Fruit fly (Drosophila melanogaster) whole organism, pupa: Measurements from ENCODE around the gene ng1.

Experiments used
- CG10348 ChIP-seq: fragments of 200-800 bp; sonication (Bioruptor generic); IDR thresholded peaks from 2 replicates; pipeline ENCODE4 v1.3.6; 2022; ENCODE audit warnings: missing biosample characterization, missing genetic modification characterization
- CG12605 ChIP-seq: fragments of 200-800 bp; sonication (Bioruptor generic); IDR thresholded peaks from 2 replicates; pipeline ENCODE4 v1.3.6; 2022; ENCODE audit warnings: missing biosample characterization, missing genetic modification characterization
- CG13204 ChIP-seq: fragments of 200-800 bp; sonication (Bioruptor generic); optimal IDR thresholded peaks from 2 replicates; lab custom pipeline; 2018; ENCODE audit warnings: missing biosample characterization, mild to moderate bottlenecking, missing genetic modification characterization, moderate library complexity
- CG14655 ChIP-seq: fragments of 200-800 bp; sonication (Bioruptor generic); optimal IDR thresholded peaks from 3 replicates; lab custom pipeline; 2017; ENCODE audit warnings: mild to moderate bottlenecking, missing biosample characterization, missing genetic modification reagents, missing genetic modification characterization
- CG15710 ChIP-seq: fragments of 200-800 bp; sonication (Bioruptor generic); optimal IDR thresholded peaks from 2 replicates; lab custom pipeline; 2018; ENCODE audit warnings: missing biosample characterization, mild to moderate bottlenecking, missing genetic modification characterization, moderate library complexity
- CG17806 ChIP-seq: fragments of 200-800 bp; sonication (Bioruptor generic); optimal IDR thresholded peaks from 2 replicates; lab custom pipeline; 2018; ENCODE audit warnings: missing biosample characterization, mild to moderate bottlenecking, missing genetic modification characterization, moderate library complexity
- CG32121 ChIP-seq: fragments of 200-800 bp; sonication (Bioruptor generic); IDR thresholded peaks from 2 replicates; pipeline ENCODE4 v1.3.6; 2022; ENCODE audit warnings: missing biosample characterization, missing genetic modification characterization
- CG34367 ChIP-seq: fragments of 200-800 bp; sonication (Bioruptor generic); optimal IDR thresholded peaks from 2 replicates; lab custom pipeline; 2018; ENCODE audit warnings: missing biosample characterization, mild to moderate bottlenecking, missing genetic modification characterization
- CG4496 ChIP-seq: fragments of 200-800 bp; sonication (Bioruptor generic); IDR thresholded peaks from 3 replicates; pipeline ENCODE4 v1.3.6; 2022; ENCODE audit warnings: missing biosample characterization, missing genetic modification characterization
- CG8159 ChIP-seq: fragments of 200-800 bp; sonication (Bioruptor generic); optimal IDR thresholded peaks from 3 replicates; lab custom pipeline; 2018; ENCODE audit warnings: missing biosample characterization, mild to moderate bottlenecking, missing genetic modification characterization, moderate library complexity
- CG8301 ChIP-seq: fragments of 200-800 bp; sonication (Bioruptor generic); optimal IDR thresholded peaks from 2 replicates; lab custom pipeline; 2018; ENCODE audit warnings: missing biosample characterization, mild to moderate bottlenecking, missing genetic modification characterization
- CG9948 ChIP-seq: fragments of 200-800 bp; sonication (Bioruptor generic); optimal IDR thresholded peaks from 2 replicates; lab custom pipeline; 2018; ENCODE audit warnings: missing biosample characterization, mild to moderate bottlenecking, missing genetic modification characterization, moderate library complexity
- D1 ChIP-seq: fragments of 200-800 bp; sonication (Bioruptor generic); optimal IDR thresholded peaks from 2 replicates; lab custom pipeline; 2018; ENCODE audit warnings: missing biosample characterization, mild to moderate bottlenecking, missing genetic modification characterization, moderate library complexity
- EcR ChIP-seq: fragments of 200-800 bp; sonication (Bioruptor generic); optimal IDR thresholded peaks from 3 replicates; lab custom pipeline; 2019; ENCODE audit warnings: missing biosample characterization, missing genetic modification characterization, mild to moderate bottlenecking, moderate library complexity, missing genetic modification reagents
- Ets98B ChIP-seq: fragments of 200-800 bp; sonication (Bioruptor generic); IDR thresholded peaks from 2 replicates; pipeline ENCODE4 v1.3.6; 2022; ENCODE audit warnings: missing biosample characterization, missing genetic modification characterization
- Pif1A ChIP-seq: fragments of 200-800 bp; sonication (Bioruptor generic); optimal IDR thresholded peaks from 3 replicates; lab custom pipeline; 2016; ENCODE audit warnings: missing biosample characterization, missing genetic modification characterization
- Pif1B ChIP-seq: fragments of 200-800 bp; sonication (Bioruptor generic); optimal IDR thresholded peaks from 3 replicates; lab custom pipeline; 2016; ENCODE audit warnings: missing biosample characterization, missing genetic modification characterization
- Snoo ChIP-seq: fragments of 200-800 bp; sonication (Bioruptor generic); optimal IDR thresholded peaks from 3 replicates; lab custom pipeline; 2017; ENCODE audit warnings: missing biosample characterization, mild to moderate bottlenecking, missing genetic modification characterization, inconsistent platforms
- fd96Ca ChIP-seq: fragments of 200-800 bp; sonication (Bioruptor generic); IDR thresholded peaks from 3 replicates; pipeline ENCODE4 v1.3.6; 2022; ENCODE audit warnings: missing biosample characterization, missing genetic modification characterization
- gl ChIP-seq: fragments of 200-800 bp; sonication (Bioruptor generic); optimal IDR thresholded peaks from 2 replicates; lab custom pipeline; 2018; ENCODE audit warnings: missing biosample characterization, mild to moderate bottlenecking, missing genetic modification characterization
- rn ChIP-seq: fragments of 200-800 bp; sonication (Bioruptor generic); IDR thresholded peaks from 2 replicates; pipeline ENCODE4 v1.3.6; 2022; ENCODE audit warnings: missing biosample characterization, missing genetic modification characterization

The ng1 gene

DNA sequence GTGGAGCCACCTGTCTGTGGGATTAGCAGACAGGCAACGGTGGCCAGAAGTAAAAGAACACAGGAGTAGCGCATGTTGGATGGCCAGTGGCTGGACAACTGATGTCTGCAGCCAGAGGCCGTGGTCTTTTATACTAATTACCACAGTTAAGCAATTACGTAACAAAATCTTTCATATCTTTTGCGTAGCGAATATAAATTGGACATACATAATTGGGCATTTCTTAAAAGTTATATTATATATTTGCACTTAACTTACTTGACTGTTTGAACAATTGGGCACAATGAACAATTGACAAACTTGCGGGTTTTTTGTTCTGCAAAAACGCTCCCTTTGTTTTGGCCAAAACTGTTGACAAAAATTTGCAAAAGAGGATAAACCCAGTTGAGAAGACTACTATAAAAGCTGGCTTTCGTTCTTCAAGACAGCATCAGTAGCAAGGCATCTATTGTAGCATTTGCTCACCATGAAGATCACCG, at the start of gene ng1, which contains the start of gene ng3:
Gene ng1 (plus strand): TSS at position 429 of the 479 bp plus-strand sequence.
Gene ng3 (minus strand): TSS at position 101 of the 479 bp plus-strand sequence.
- TF ChIP-seq Pif1B (GFP tag; lab: Kevin White, UChicago) = no peak
- TF ChIP-seq CG8159 = no peak
- no peak for TF ChIP-seq CG32121 (GFP tag; lab: Robert Waterston, UW)
- no peak for TF ChIP-seq CG8301 (tag; lab: Kevin White, UChicago)
- TF ChIP-seq D1 = no peak
- no peak for TF ChIP-seq CG12605 (GFP tag; lab: Robert Waterston, UW)
- TF ChIP-seq Pif1A (GFP tag; lab: Kevin White, UChicago) = no peak
- TF ChIP-seq rn = no peak
- TF ChIP-seq Snoo (tag; lab: Kevin White, UChicago) = no peak
- no peak for TF ChIP-seq CG4496 (GFP tag; lab: Robert Waterston, UW)
- TF ChIP-seq CG13204 = no peak
- TF ChIP-seq CG17806 (tag; lab: Kevin White, UChicago) = no peak
- TF ChIP-seq fd96Ca (GFP tag; lab: Robert Waterston, UW) = no peak
- no peak for TF ChIP-seq EcR (GFP tag; lab: Kevin White, UChicago)
- no peak for TF ChIP-seq CG10348 (GFP tag; lab: Robert Waterston, UW)
- TF ChIP-seq CG14655 (GFP tag; lab: Kevin White, UChicago) = no peak
- no peak for TF ChIP-seq CG9948 (tag; lab: Kevin White, UChicago)
- no peak for TF ChIP-seq gl (tag; lab: Kevin White, UChicago)
- no peak for TF ChIP-seq CG34367 (tag; lab: Kevin White, UChicago)
- no peak for TF ChIP-seq Ets98B (GFP tag; lab: Robert Waterston, UW)
- TF ChIP-seq, all 21 proteins: peak for 0

DNA sequence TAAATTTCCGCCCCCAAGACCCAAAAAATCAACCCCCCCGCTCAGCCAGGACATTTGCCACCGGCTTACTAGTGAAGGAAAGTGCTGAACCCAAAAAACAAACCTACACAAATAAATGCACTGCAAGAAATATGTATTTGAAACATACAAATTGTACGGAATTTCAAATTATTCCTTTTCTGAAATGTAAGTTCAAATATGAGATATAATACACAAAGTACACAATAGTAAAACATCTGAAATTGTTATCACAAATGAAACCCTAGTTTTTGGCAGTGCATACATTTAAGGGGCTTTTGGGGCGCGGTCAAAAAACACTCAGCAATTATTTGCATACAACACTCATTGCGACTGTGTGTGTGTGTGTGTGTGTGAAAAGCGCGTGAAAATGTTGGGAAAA, 48.4 kb upstream of the ng1 start:
- no peak for TF ChIP-seq D1
- no peak for TF ChIP-seq CG12605 (GFP tag; lab: Robert Waterston, UW)
- no peak for TF ChIP-seq CG32121 (GFP tag; lab: Robert Waterston, UW)
- no peak for TF ChIP-seq gl (tag; lab: Kevin White, UChicago)
- TF ChIP-seq Snoo (tag; lab: Kevin White, UChicago) = no peak
- no peak for TF ChIP-seq CG8159
- TF ChIP-seq EcR (GFP tag; lab: Kevin White, UChicago) = no peak
- TF ChIP-seq Pif1B (GFP tag; lab: Kevin White, UChicago) = no peak
- TF ChIP-seq CG14655 (GFP tag; lab: Kevin White, UChicago) = no peak
- no peak for TF ChIP-seq Pif1A (GFP tag; lab: Kevin White, UChicago)
- no peak for TF ChIP-seq Ets98B (GFP tag; lab: Robert Waterston, UW)
- TF ChIP-seq fd96Ca (GFP tag; lab: Robert Waterston, UW) = no peak
- no peak for TF ChIP-seq CG15710 (tag; lab: Kevin White, UChicago)
- TF ChIP-seq CG10348 (GFP tag; lab: Robert Waterston, UW) = no peak
- TF ChIP-seq CG8301 (tag; lab: Kevin White, UChicago) = no peak
- TF ChIP-seq CG4496 (GFP tag; lab: Robert Waterston, UW) = no peak
- TF ChIP-seq rn = no peak
- no peak for TF ChIP-seq CG13204
- no peak for TF ChIP-seq CG17806 (tag; lab: Kevin White, UChicago)
- TF ChIP-seq CG34367 (tag; lab: Kevin White, UChicago) = no peak

DNA sequence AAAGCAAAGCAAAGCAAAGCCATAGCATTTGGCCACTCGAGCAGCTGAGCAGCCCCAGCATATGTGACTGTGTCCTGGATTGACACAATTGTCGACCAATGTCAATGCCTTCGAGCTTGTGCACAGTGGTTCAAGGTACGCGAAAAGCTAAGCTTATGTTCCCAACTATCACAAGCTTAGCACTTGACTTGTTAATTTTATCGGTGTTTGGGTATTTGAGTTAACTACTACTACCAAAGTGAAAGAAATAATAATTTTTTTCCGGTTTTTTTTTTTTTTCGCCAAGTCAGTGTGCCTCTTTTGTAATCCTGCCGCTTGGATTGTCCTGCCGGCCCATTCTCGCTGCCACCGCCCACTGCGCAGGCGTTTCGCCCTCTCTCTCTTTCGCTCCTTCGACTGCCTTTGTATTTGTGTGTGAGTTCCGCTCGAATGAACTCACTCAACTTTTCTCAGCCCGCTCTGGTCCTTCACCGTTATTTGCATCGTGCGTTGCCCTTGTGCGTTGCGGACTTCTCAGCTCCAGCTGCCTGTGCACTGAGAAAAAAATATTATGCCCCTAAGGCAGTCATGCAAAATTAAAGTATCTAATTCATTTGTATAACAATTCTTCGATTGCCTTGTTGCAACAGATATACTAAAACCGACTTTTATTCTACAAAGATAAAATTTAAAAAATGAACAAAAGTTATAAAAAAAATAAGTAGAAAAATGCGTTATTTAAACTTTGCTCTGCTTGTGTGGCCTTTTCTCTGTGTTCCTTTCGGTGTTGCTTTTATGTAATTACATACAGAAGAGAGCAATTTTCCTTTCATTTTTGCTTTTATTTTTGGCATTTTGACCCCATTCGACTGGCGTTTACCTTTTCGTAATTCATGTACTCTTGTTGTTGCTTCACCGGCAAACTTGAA, 36.1 kb upstream of the ng1 start:
- TF ChIP-seq CG17806 (tag; lab: Kevin White, UChicago) (peak; percentile 41), gl (tag; lab: Kevin White, UChicago) (no peak), rn (no peak), CG9948 (tag; lab: Kevin White, UChicago) (peak; percentile 35), CG8159 (peak; percentile 57), CG4496 (GFP tag; lab: Robert Waterston, UW) (peak; percentile 79), CG14655 (GFP tag; lab: Kevin White, UChicago) (peak; percentile 22), EcR (GFP tag; lab: Kevin White, UChicago) (no peak), CG10348 (GFP tag; lab: Robert Waterston, UW) (no peak), CG32121 (GFP tag; lab: Robert Waterston, UW) (no peak; the same call in 1 of the 2 replicates), CG8301 (tag; lab: Kevin White, UChicago) (peak; percentile 25), Snoo (tag; lab: Kevin White, UChicago) (no peak), Pif1A (GFP tag; lab: Kevin White, UChicago) (peak; percentile 61), CG12605 (GFP tag; lab: Robert Waterston, UW) (peak; percentile 55; the same call in 1 of the 2 replicates), CG15710 (tag; lab: Kevin White, UChicago) (peak; percentile 49), Pif1B (GFP tag; lab: Kevin White, UChicago) (no peak), Ets98B (GFP tag; lab: Robert Waterston, UW) (peak; percentile 68), CG13204 (no peak), D1 (no peak), CG34367 (tag; lab: Kevin White, UChicago) (peak; percentile 29), fd96Ca (GFP tag; lab: Robert Waterston, UW) (peak; percentile 71; the same call in 2 of the 3 replicates)

DNA sequence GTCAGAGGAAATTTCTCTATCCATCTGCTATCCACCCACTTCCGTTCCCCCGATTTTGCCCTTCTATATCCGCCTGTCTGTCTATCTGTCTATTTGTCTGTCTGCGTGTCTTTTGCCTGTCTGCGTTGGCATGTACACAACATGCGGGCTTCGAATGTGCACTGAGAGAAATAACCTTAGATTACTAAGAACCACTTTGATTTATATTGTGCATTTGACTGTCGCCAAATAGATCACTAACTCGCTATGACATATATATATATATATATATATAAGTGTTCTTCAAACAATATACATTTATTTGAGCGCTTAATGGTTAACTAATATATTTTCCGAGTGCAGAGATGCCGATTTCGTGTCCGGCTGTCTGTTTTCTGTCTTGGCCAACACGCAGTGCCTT, 8.5 kb upstream of the ng1 start:
- TF ChIP-seq Pif1A (GFP tag; lab: Kevin White, UChicago) = no peak
- no peak for TF ChIP-seq CG17806 (tag; lab: Kevin White, UChicago)
- TF ChIP-seq CG12605 (GFP tag; lab: Robert Waterston, UW) = no peak
- no peak for TF ChIP-seq fd96Ca (GFP tag; lab: Robert Waterston, UW)
- no peak for TF ChIP-seq CG14655 (GFP tag; lab: Kevin White, UChicago)
- TF ChIP-seq Snoo (tag; lab: Kevin White, UChicago) = no peak
- no peak for TF ChIP-seq CG4496 (GFP tag; lab: Robert Waterston, UW)
- TF ChIP-seq CG9948 (tag; lab: Kevin White, UChicago) = no peak
- TF ChIP-seq CG32121 (GFP tag; lab: Robert Waterston, UW) = no peak
- TF ChIP-seq D1 = no peak
- no peak for TF ChIP-seq gl (tag; lab: Kevin White, UChicago)
- no peak for TF ChIP-seq EcR (GFP tag; lab: Kevin White, UChicago)
- no peak for TF ChIP-seq CG10348 (GFP tag; lab: Robert Waterston, UW)
- no peak for TF ChIP-seq CG13204
- no peak for TF ChIP-seq Ets98B (GFP tag; lab: Robert Waterston, UW)
- no peak for TF ChIP-seq CG8159
